Worm (Caenorhabditis elegans) whole organism, early embryonic: Measurements from ENCODE around the gene tbc-7.

Source experiments
- B0310.2 ChIP-seq: sonication (generic microtip); optimal IDR thresholded peaks from 2 replicates; lab custom pipeline; 2016; ENCODE audit warnings: mild to moderate bottlenecking, missing genetic modification characterization, missing compliant biosample characterization
- F13C5.2 ChIP-seq: sonication (generic microtip); optimal IDR thresholded peaks from 2 replicates; lab custom pipeline; 2017; ENCODE audit warnings: mild to moderate bottlenecking, missing genetic modification characterization, inconsistent platforms, missing compliant biosample characterization
- aly-1 ChIP-seq: sonication (generic microtip); optimal IDR thresholded peaks from 2 replicates; lab custom pipeline; 2016; ENCODE audit warnings: missing genetic modification characterization, missing compliant biosample characterization
- ama-1 ChIP-seq: fragments of 150-350 bp; optimal IDR thresholded peaks from 2 replicates; lab custom pipeline; 2014
- ceh-13 ChIP-seq: fragments of 200-800 bp; sonication (Bioruptor generic); optimal IDR thresholded peaks from 2 replicates; lab custom pipeline; 2018; ENCODE audit warnings: mild to moderate bottlenecking, missing genetic modification characterization, missing compliant biosample characterization
- ceh-36 ChIP-seq: sonication (generic microtip); optimal IDR thresholded peaks from 2 replicates; lab custom pipeline; 2016; ENCODE audit warnings: missing genetic modification characterization, inconsistent platforms, missing compliant biosample characterization
- ets-7 ChIP-seq: sonication (generic microtip); optimal IDR thresholded peaks from 2 replicates; lab custom pipeline; 2016; ENCODE audit warnings: missing genotype, missing genetic modification characterization, missing compliant biosample characterization
- flt-1 ChIP-seq: fragments of 200-800 bp; sonication (Bioruptor generic); IDR thresholded peaks from 2 replicates; pipeline ENCODE4 v1.3.6; 2022; ENCODE audit warnings: missing genetic modification characterization, missing compliant biosample characterization
- hmbx-1 ChIP-seq: sonication (generic microtip); optimal IDR thresholded peaks from 2 replicates; lab custom pipeline; 2016; ENCODE audit warnings: mild to moderate bottlenecking, missing genetic modification characterization, missing compliant biosample characterization
- hmg-4 ChIP-seq: fragments of 200-800 bp; sonication (Bioruptor generic); optimal IDR thresholded peaks from 2 replicates; lab custom pipeline; 2018; ENCODE audit warnings: mild to moderate bottlenecking, missing genetic modification characterization, missing compliant biosample characterization
- hnd-1 ChIP-seq: sonication (generic microtip); optimal IDR thresholded peaks from 2 replicates; lab custom pipeline; 2016; ENCODE audit warnings: missing genetic modification characterization, missing compliant biosample characterization
- pes-1 ChIP-seq: fragments of 200-800 bp; sonication (Bioruptor generic); IDR thresholded peaks from 2 replicates; pipeline ENCODE4 v1.3.6; 2022; ENCODE audit warnings: missing genetic modification reagents, missing genetic modification characterization, missing compliant biosample characterization
- scrt-1 ChIP-seq: fragments of 200-800 bp; sonication (Bioruptor generic); IDR thresholded peaks from 2 replicates; pipeline ENCODE4 v1.3.6; 2022; ENCODE audit warnings: missing genetic modification characterization, missing compliant biosample characterization
- sea-1 ChIP-seq: fragments of 200-800 bp; sonication (Bioruptor generic); conservative IDR thresholded peaks from 2 replicates; pipeline ENCODE4 v1.3.6; 2022; ENCODE audit warnings: missing genetic modification characterization, missing compliant biosample characterization
- tbx-11 ChIP-seq: fragments of 200-800 bp; sonication (Bioruptor generic); IDR thresholded peaks from 2 replicates; pipeline ENCODE4 v1.3.6; 2022; ENCODE audit warnings: missing genetic modification characterization, missing compliant biosample characterization
- tbx-37 ChIP-seq: fragments of 200-800 bp; sonication (Bioruptor generic); conservative IDR thresholded peaks from 2 replicates; pipeline ENCODE4 v1.3.6; 2022; ENCODE audit warnings: missing genetic modification reagents, missing genetic modification characterization, missing compliant biosample characterization
- tra-4 ChIP-seq: sonication (generic microtip); optimal IDR thresholded peaks from 2 replicates; lab custom pipeline; 2017; ENCODE audit warnings: missing genetic modification characterization, missing compliant biosample characterization

The tbc-7 gene

DNA sequence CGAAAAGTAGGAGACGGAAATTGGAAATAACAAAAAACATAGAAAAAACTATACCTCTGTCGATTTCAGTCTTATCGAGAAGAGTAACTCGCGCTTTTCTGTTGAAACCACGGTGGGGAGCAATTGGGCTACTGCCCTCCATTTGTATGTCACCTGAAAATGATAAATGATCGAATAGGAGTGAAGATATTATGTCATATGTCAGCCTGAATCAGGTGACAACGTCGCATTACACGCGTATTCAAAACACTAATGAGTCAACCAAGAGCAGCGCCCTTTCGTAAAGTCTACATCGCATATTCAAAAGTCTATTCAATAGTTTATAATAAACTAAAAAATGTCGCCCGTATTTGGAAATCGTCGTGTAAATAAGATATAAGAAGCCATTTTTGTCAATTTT lies 18.9 kb downstream of the tbc-7 start:
- TF ChIP-seq hnd-1 (tag; lab: Kevin White, UChicago) = no peak
- TF ChIP-seq flt-1 (GFP tag; lab: Robert Waterston, UW) = no peak
- TF ChIP-seq hmg-4 (GFP tag; lab: Kevin White, UChicago) = no peak
- no peak for TF ChIP-seq tbx-11 (GFP tag; lab: Robert Waterston, UW)

DNA sequence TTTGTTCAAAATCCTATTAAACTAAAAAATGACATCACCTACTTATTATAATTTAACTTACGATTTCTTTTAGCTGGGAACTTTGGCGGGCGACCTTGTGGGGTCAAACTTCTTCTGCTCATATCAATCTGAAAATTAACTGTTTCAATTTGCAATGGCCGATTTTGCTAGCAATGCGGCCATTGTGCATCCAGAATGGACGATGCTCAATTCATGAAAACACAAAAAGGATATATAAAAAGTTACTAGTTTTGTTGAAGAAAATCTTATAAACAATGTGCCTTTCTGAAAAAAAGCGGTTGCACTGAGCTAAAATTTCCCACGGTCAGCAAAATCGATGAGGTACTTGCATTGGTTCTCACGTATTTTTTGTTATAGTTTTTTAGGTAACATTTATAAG lies 20.2 kb downstream of the tbc-7 start, which contains the start of gene C31H2.3:
C31H2.3 (minus strand) TSS at position 101 of the 400 bp plus-strand sequence.
- TF ChIP-seq ama-1 = no peak
- TF ChIP-seq sea-1 (GFP tag; lab: Robert Waterston, UW) = no peak
- TF ChIP-seq hmbx-1 (tag; lab: Kevin White, UChicago) = no peak
- no peak for TF ChIP-seq hnd-1 (tag; lab: Kevin White, UChicago)
- TF ChIP-seq tbx-37 (GFP tag; lab: Robert Waterston, UW) = no peak
- no peak for TF ChIP-seq pes-1 (GFP tag; lab: Robert Waterston, UW)
- no peak for TF ChIP-seq tbx-11 (GFP tag; lab: Robert Waterston, UW)
- TF ChIP-seq hmg-4 (GFP tag; lab: Kevin White, UChicago) = no peak
- no peak for TF ChIP-seq ets-7 (tag; lab: Kevin White, UChicago)
- no peak for TF ChIP-seq tra-4 (tag; lab: Kevin White, UChicago)

DNA sequence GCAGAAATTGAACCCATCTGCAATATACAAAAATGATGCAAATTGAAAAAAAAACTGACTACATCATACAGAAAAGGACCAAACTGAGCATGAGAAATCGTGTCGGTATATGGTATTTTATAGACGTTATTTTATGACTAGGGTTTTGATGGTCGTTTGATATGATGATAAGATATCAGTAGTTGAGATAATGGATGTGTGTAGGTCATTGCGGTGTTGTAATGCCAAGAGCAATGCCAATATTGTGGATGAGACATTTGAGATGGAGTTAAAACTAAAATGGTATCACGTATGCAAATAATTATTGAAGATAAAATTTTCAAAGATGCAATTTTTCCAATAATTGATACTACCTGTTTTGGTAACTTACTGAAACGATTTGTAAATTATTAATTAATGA lies 25.6 kb downstream of the tbc-7 start, which contains the start of gene C31H2.4:
C31H2.4 (minus strand) TSS at position 19 of the 400 bp plus-strand sequence.
- no peak for TF ChIP-seq sea-1 (GFP tag; lab: Robert Waterston, UW)
- no peak for TF ChIP-seq scrt-1
- no peak for TF ChIP-seq pes-1 (GFP tag; lab: Robert Waterston, UW)
- no peak for TF ChIP-seq tra-4 (tag; lab: Kevin White, UChicago)
- TF ChIP-seq hmg-4 (GFP tag; lab: Kevin White, UChicago) = no peak

DNA sequence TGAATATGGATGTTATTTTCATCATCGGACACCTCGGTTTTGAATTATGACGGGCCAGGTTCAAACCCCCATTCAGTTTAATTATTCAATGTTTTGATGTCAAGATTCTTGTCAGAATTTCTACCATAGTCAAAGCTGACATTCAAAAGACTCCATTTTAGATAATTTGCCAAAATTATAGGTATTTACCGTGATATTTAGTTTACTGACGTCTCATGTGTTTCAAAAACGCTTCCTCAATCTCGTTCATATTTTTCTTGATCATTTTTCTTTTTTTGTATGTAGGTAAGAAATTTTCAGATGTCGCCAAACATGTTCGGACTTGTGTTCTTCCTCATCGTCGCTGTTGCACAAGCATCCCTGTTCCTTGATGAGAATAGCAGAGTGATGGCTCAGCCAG lies 28.7 kb downstream of the tbc-7 start, which contains the start of gene EGAP5.1:
EGAP5.1 (plus strand) TSS at position 301 of the 400 bp plus-strand sequence.
- TF ChIP-seq F13C5.2 (tag; lab: Kevin White, UChicago) (no peak), tbx-37 (GFP tag; lab: Robert Waterston, UW) (no peak), B0310.2 (no peak), ama-1 (no peak), tra-4 (tag; lab: Kevin White, UChicago) (no peak), scrt-1 (no peak), hnd-1 (tag; lab: Kevin White, UChicago) (no peak), ets-7 (tag; lab: Kevin White, UChicago) (no peak), flt-1 (GFP tag; lab: Robert Waterston, UW) (no peak), hmbx-1 (tag; lab: Kevin White, UChicago) (no peak), hmg-4 (GFP tag; lab: Kevin White, UChicago) (no peak)

DNA sequence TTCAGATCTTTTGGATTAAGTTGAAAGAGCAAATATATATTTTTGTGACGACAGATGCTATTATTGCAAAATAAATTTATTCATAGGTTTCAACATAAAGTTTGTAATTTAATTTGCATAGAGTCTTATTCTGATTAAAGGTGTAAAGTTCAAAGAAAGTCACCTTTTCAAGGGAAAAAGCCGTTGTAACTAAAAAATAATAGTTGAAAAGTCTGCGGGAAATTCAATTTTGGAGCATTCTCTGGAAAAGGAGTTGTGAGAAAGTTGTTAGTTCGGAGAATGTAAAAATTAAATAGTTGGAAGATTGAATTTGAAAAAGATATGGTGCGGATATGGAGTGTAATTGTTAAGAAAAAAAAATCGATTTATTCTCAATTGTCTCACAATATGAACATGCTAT lies 30.0 kb downstream of the tbc-7 start:
- TF ChIP-seq B0310.2 = no peak
- TF ChIP-seq F13C5.2 (tag; lab: Kevin White, UChicago) = no peak
- no peak for TF ChIP-seq hmg-4 (GFP tag; lab: Kevin White, UChicago)
- no peak for TF ChIP-seq ceh-36
- TF ChIP-seq hmbx-1 (tag; lab: Kevin White, UChicago) = no peak
- TF ChIP-seq flt-1 (GFP tag; lab: Robert Waterston, UW) = no peak
- no peak for TF ChIP-seq sea-1 (GFP tag; lab: Robert Waterston, UW)
- TF ChIP-seq hnd-1 (tag; lab: Kevin White, UChicago) = no peak
- no peak for TF ChIP-seq ama-1
- TF ChIP-seq pes-1 (GFP tag; lab: Robert Waterston, UW) = no peak
- TF ChIP-seq ceh-13 (GFP tag; lab: Kevin White, UChicago) = no peak
- TF ChIP-seq tbx-11 (GFP tag; lab: Robert Waterston, UW) = no peak
- no peak for TF ChIP-seq scrt-1
- no peak for TF ChIP-seq tbx-37 (GFP tag; lab: Robert Waterston, UW)
- TF ChIP-seq tra-4 (tag; lab: Kevin White, UChicago) = no peak
- no peak for TF ChIP-seq ets-7 (tag; lab: Kevin White, UChicago)
- TF ChIP-seq aly-1 = no peak

DNA sequence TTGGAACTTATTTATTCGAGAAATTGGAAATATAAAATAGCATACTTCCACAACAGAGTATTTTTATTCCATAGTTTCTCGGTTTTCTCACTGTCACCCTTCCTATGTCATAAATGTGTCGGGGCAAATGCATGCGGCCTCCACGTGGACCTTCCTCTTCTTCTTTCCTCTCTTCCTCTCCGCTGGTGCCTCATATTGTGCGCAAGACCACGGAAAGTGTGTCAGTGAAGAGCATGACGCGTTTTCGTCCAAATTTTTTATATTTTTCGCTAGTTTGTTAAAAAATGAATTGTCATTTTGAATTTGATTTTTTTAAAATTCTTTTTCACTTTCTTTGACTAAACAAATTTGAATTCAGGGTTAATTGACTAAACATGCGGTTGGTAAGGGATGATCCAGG lies 31.0 kb downstream of the tbc-7 start, which contains the start of gene mans-3:
mans-3 (plus strand) TSS at position 359 of the 400 bp plus-strand sequence.
- TF ChIP-seq ets-7 (tag; lab: Kevin White, UChicago) (peak; percentile 17), hmbx-1 (tag; lab: Kevin White, UChicago) (peak; percentile 17), pes-1 (GFP tag; lab: Robert Waterston, UW) (peak; percentile 72; the same call in 1 of the 2 replicates), ceh-36 (peak; percentile 47), scrt-1 (no peak), ceh-13 (GFP tag; lab: Kevin White, UChicago) (peak; percentile 15), hnd-1 (tag; lab: Kevin White, UChicago) (peak; percentile 23), F13C5.2 (tag; lab: Kevin White, UChicago) (peak; percentile 83), tbx-37 (GFP tag; lab: Robert Waterston, UW) (0 out of 2 replicates have a peak, but pooled peaks have one; percentile 42), aly-1 (no peak), tbx-11 (GFP tag; lab: Robert Waterston, UW) (0 out of 2 replicates have a peak, but pooled peaks have one; percentile 35), tra-4 (tag; lab: Kevin White, UChicago) (no peak), ama-1 (no peak), sea-1 (GFP tag; lab: Robert Waterston, UW) (no peak), B0310.2 (peak; percentile 27), flt-1 (GFP tag; lab: Robert Waterston, UW) (no peak)

DNA sequence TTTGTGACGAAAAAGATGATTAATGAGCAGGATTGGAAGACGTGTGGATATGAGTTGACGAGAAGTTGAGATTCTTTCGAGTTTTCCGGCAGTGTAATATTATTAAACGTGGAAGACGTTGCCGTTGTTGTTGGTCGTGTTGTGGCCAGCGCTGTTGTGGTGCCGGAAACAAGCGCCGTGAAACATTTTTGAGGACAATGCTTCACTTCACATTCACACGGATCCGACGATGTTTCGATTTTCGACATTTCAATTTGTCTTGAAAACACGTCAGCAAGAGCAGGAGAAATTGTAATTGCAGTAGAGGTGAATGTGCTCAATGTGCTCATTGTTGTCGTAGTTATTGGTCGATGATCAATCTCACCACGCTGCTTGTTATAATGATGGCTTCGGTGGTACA lies 34.7 kb downstream of the tbc-7 start:
- no peak for TF ChIP-seq ama-1
- no peak for TF ChIP-seq hnd-1 (tag; lab: Kevin White, UChicago)
- no peak for TF ChIP-seq tbx-37 (GFP tag; lab: Robert Waterston, UW)
- no peak for TF ChIP-seq scrt-1
- TF ChIP-seq F13C5.2 (tag; lab: Kevin White, UChicago) = no peak
- no peak for TF ChIP-seq tbx-11 (GFP tag; lab: Robert Waterston, UW)
- TF ChIP-seq aly-1 = no peak
- TF ChIP-seq ceh-36 = no peak
- no peak for TF ChIP-seq ceh-13 (GFP tag; lab: Kevin White, UChicago)
- TF ChIP-seq ets-7 (tag; lab: Kevin White, UChicago) = no peak
- no peak for TF ChIP-seq hmbx-1 (tag; lab: Kevin White, UChicago)
- no peak for TF ChIP-seq hmg-4 (GFP tag; lab: Kevin White, UChicago)
- TF ChIP-seq flt-1 (GFP tag; lab: Robert Waterston, UW) = no peak
- no peak for TF ChIP-seq sea-1 (GFP tag; lab: Robert Waterston, UW)
- TF ChIP-seq tra-4 (tag; lab: Kevin White, UChicago) = no peak
- no peak for TF ChIP-seq pes-1 (GFP tag; lab: Robert Waterston, UW)
- no peak for TF ChIP-seq B0310.2
